Fruit fly (Drosophila melanogaster) whole organism, embryonic: Measurements from ENCODE around the gene foxo.

Experiments used
- Atf-2 ChIP-seq: fragments of 200-800 bp; sonication (Bioruptor generic); optimal IDR thresholded peaks from 2 replicates; lab custom pipeline; 2016; ENCODE audit warnings: missing biosample characterization, missing genetic modification characterization
- Bteb2 ChIP-seq: fragments of 200-800 bp; sonication (Bioruptor generic); optimal IDR thresholded peaks from 2 replicates; lab custom pipeline; 2016; ENCODE audit warnings: missing biosample characterization, missing genetic modification characterization
- CG10543 ChIP-seq: fragments of 200-800 bp; sonication (Bioruptor generic); optimal IDR thresholded peaks from 3 replicates; lab custom pipeline; 2017; ENCODE audit warnings: missing biosample characterization, mild to moderate bottlenecking, missing genetic modification characterization, moderate library complexity
- CG10959 ChIP-seq: fragments of 200-800 bp; sonication (Bioruptor generic); IDR thresholded peaks from 2 replicates; pipeline ENCODE4 v1.3.6; 2022; ENCODE audit warnings: missing biosample characterization, missing genetic modification characterization
- CG11093 ChIP-seq: fragments of 200-800 bp; sonication (Bioruptor generic); IDR thresholded peaks from 3 replicates; pipeline ENCODE4 v1.3.6; 2022; ENCODE audit warnings: missing biosample characterization, missing genetic modification characterization
- CG12236 ChIP-seq: fragments of 200-800 bp; sonication (Bioruptor generic); optimal IDR thresholded peaks from 2 replicates; lab custom pipeline; 2016; ENCODE audit warnings: missing biosample characterization, missing genetic modification characterization
- CG12744 ChIP-seq: fragments of 200-800 bp; sonication (Bioruptor generic); optimal IDR thresholded peaks from 2 replicates; lab custom pipeline; 2016; ENCODE audit warnings: missing biosample characterization, missing genetic modification characterization
- CG13123 ChIP-seq: fragments of 200-800 bp; sonication (Bioruptor generic); optimal IDR thresholded peaks from 2 replicates; lab custom pipeline; 2016; ENCODE audit warnings: missing biosample characterization, missing genetic modification characterization
- CG13775 ChIP-seq: fragments of 200-800 bp; sonication (Bioruptor generic); optimal IDR thresholded peaks from 3 replicates; lab custom pipeline; 2017; ENCODE audit warnings: missing biosample characterization, mild to moderate bottlenecking, missing genetic modification characterization
- CG18011 ChIP-seq: fragments of 200-800 bp; sonication (Bioruptor generic); optimal IDR thresholded peaks from 2 replicates; lab custom pipeline; 2017; ENCODE audit warnings: missing biosample characterization, missing genetic modification characterization, mild to moderate bottlenecking, moderate library complexity, missing genotype
- CG1832 ChIP-seq: fragments of 200-800 bp; sonication (Bioruptor generic); optimal IDR thresholded peaks from 2 replicates; lab custom pipeline; 2017; ENCODE audit warnings: missing biosample characterization, mild to moderate bottlenecking, missing genetic modification characterization, inconsistent platforms
- CG18476 ChIP-seq: fragments of 200-800 bp; sonication (Bioruptor generic); optimal IDR thresholded peaks from 2 replicates; lab custom pipeline; 2016; ENCODE audit warnings: missing biosample characterization, mild to moderate bottlenecking, missing genetic modification characterization
- CG2120 ChIP-seq: fragments of 200-800 bp; sonication (Bioruptor generic); optimal IDR thresholded peaks from 3 replicates; lab custom pipeline; 2016; ENCODE audit warnings: missing biosample characterization, missing genetic modification characterization
- CG32772 ChIP-seq: fragments of 200-800 bp; sonication (Bioruptor generic); IDR thresholded peaks from 2 replicates; pipeline ENCODE4 v1.3.6; 2022; ENCODE audit warnings: missing biosample characterization, missing genetic modification characterization
- CG42726 ChIP-seq: fragments of 200-800 bp; sonication (Bioruptor generic); IDR thresholded peaks from 2 replicates; pipeline ENCODE4 v1.3.6; 2022; ENCODE audit warnings: missing biosample characterization, missing genetic modification characterization; ENCODE audit not compliant: partially characterized antibody
- CG4617 ChIP-seq: fragments of 200-800 bp; sonication (Bioruptor generic); optimal IDR thresholded peaks from 3 replicates; lab custom pipeline; 2016; ENCODE audit warnings: missing biosample characterization, missing genetic modification characterization, borderline replicate concordance
- CG6813 ChIP-seq: fragments of 200-800 bp; sonication (Bioruptor generic); optimal IDR thresholded peaks from 2 replicates; lab custom pipeline; 2017; ENCODE audit warnings: missing biosample characterization, missing genetic modification characterization, mild to moderate bottlenecking, moderate library complexity, missing genetic modification reagents
- CG7357 ChIP-seq: fragments of 200-800 bp; sonication (Bioruptor generic); IDR thresholded peaks from 3 replicates; pipeline ENCODE4 v1.3.6; 2022; ENCODE audit warnings: missing biosample characterization, missing genetic modification characterization
- CG7556 ChIP-seq: fragments of 200-800 bp; sonication (Bioruptor generic); optimal IDR thresholded peaks from 2 replicates; lab custom pipeline; 2017; ENCODE audit warnings: missing biosample characterization, mild to moderate bottlenecking, missing genetic modification characterization
- CG7963 ChIP-seq: fragments of 200-800 bp; sonication (Bioruptor generic); IDR thresholded peaks from 3 replicates; pipeline ENCODE4 v1.3.6; 2022; ENCODE audit warnings: missing biosample characterization, missing genetic modification characterization; ENCODE audit not compliant: partially characterized antibody
- D19B ChIP-seq: fragments of 200-800 bp; sonication (Bioruptor generic); optimal IDR thresholded peaks from 2 replicates; lab custom pipeline; 2017; ENCODE audit warnings: missing biosample characterization, mild to moderate bottlenecking, missing genetic modification characterization
- Doc2 ChIP-seq: fragments of 200-800 bp; sonication (Bioruptor generic); IDR thresholded peaks from 2 replicates; pipeline ENCODE4 v1.3.6; 2022; ENCODE audit warnings: missing biosample characterization, missing genetic modification characterization
- HHEX ChIP-seq: fragments of 200-800 bp; sonication (Bioruptor generic); optimal IDR thresholded peaks from 3 replicates; lab custom pipeline; 2017; ENCODE audit warnings: missing biosample characterization, mild to moderate bottlenecking, missing genetic modification characterization, missing genetic modification reagents
- Hmx ChIP-seq: fragments of 200-800 bp; sonication (Bioruptor generic); optimal IDR thresholded peaks from 2 replicates; lab custom pipeline; 2016; ENCODE audit warnings: missing biosample characterization, missing genetic modification characterization
- Hr39 ChIP-seq: fragments of >200 bp; optimal IDR thresholded peaks from 2 replicates; lab custom pipeline; 2017
- Meics ChIP-seq: fragments of 200-800 bp; sonication (Bioruptor generic); optimal IDR thresholded peaks from 2 replicates; lab custom pipeline; 2017; ENCODE audit warnings: missing biosample characterization, mild to moderate bottlenecking, missing genetic modification characterization
- Mrtf ChIP-seq: fragments of 200-800 bp; sonication (Bioruptor generic); IDR thresholded peaks from 3 replicates; pipeline ENCODE4 v1.3.6; 2022; ENCODE audit warnings: missing biosample characterization, missing genetic modification characterization
- Oaz ChIP-seq: fragments of 200-800 bp; sonication (Bioruptor generic); IDR thresholded peaks from 2 replicates; pipeline ENCODE4 v1.3.6; 2022; ENCODE audit warnings: missing biosample characterization, missing genetic modification characterization
- Opbp ChIP-seq: fragments of 200-800 bp; sonication (Bioruptor generic); IDR thresholded peaks from 3 replicates; pipeline ENCODE4 v1.3.6; 2022; ENCODE audit warnings: missing biosample characterization, missing genetic modification characterization; ENCODE audit not compliant: partially characterized antibody
- Trl ChIP-seq, 3 experiments: fragments of >200 bp in 2 of 3; fragments of 200-800 bp in 1 of 3; sonication (Bioruptor generic) in 1 of 3; optimal IDR thresholded peaks; 2 replicates in 1 of 3; 3 replicates in 2 of 3; lab custom pipeline; 2016 to 2017; ENCODE audit warnings: missing biosample characterization in 1 of 3, missing genetic modification characterization in 1 of 3
- Usf ChIP-seq: fragments of 200-800 bp; sonication (Bioruptor generic); optimal IDR thresholded peaks from 2 replicates; lab custom pipeline; 2017; ENCODE audit warnings: missing genotype, missing biosample characterization, missing genetic modification characterization
- ac ChIP-seq: fragments of 200-800 bp; sonication (Bioruptor generic); optimal IDR thresholded peaks from 3 replicates; lab custom pipeline; 2017; ENCODE audit warnings: missing biosample characterization, mild to moderate bottlenecking, missing genetic modification characterization
- al ChIP-seq: fragments of 200-800 bp; sonication (Bioruptor generic); IDR thresholded peaks from 2 replicates; pipeline ENCODE4 v1.3.6; 2022; ENCODE audit warnings: missing biosample characterization, missing genetic modification characterization
- ap ChIP-seq: fragments of 200-800 bp; sonication (Bioruptor generic); IDR thresholded peaks from 2 replicates; pipeline ENCODE4 v1.3.6; 2022; ENCODE audit warnings: missing biosample characterization, missing genetic modification characterization
- bab2 ChIP-seq: fragments of 200-800 bp; sonication (Bioruptor generic); optimal IDR thresholded peaks from 2 replicates; lab custom pipeline; 2016; ENCODE audit warnings: missing biosample characterization, missing genetic modification characterization
- crc ChIP-seq: fragments of 200-800 bp; sonication (Bioruptor generic); optimal IDR thresholded peaks from 2 replicates; lab custom pipeline; 2016; ENCODE audit warnings: missing biosample characterization, missing genetic modification characterization
- dm ChIP-seq: fragments of 200-800 bp; sonication (Bioruptor generic); optimal IDR thresholded peaks from 3 replicates; lab custom pipeline; 2016; ENCODE audit warnings: missing biosample characterization, missing genetic modification characterization
- fd96Cb ChIP-seq: fragments of 200-800 bp; sonication (Bioruptor generic); optimal IDR thresholded peaks from 2 replicates; lab custom pipeline; 2018; ENCODE audit warnings: missing biosample characterization, mild to moderate bottlenecking, missing genetic modification characterization, moderate library complexity
- h ChIP-seq: fragments of >200 bp; optimal IDR thresholded peaks from 2 replicates; lab custom pipeline; 2017
- insv ChIP-seq, 2 experiments: fragments of 200-800 bp; sonication (Bioruptor generic); optimal IDR thresholded peaks; 3 replicates each; lab custom pipeline; 2016 to 2018; ENCODE audit warnings: missing biosample characterization in 2 of 2, missing genetic modification characterization in 2 of 2
- ken ChIP-seq: fragments of 200-800 bp; sonication (Bioruptor generic); IDR thresholded peaks from 3 replicates; pipeline ENCODE4 v1.3.6; 2022; ENCODE audit warnings: missing biosample characterization, missing genetic modification characterization
- lola ChIP-seq, 3 experiments: fragments of >200 bp in 2 of 3; fragments of 200-800 bp in 1 of 3; sonication (Bioruptor generic) in 1 of 3; optimal IDR thresholded peaks; 2 replicates each; lab custom pipeline; 2017 to 2019; ENCODE audit warnings: missing biosample characterization in 3 of 3, missing genetic modification characterization in 3 of 3, mild to moderate bottlenecking in 1 of 3, moderate library complexity in 1 of 3
- mam ChIP-seq: fragments of 200-800 bp; sonication (Bioruptor generic); optimal IDR thresholded peaks from 3 replicates; lab custom pipeline; 2016; ENCODE audit warnings: missing biosample characterization, missing genetic modification characterization
- odd ChIP-seq: fragments of 200-800 bp; sonication (Bioruptor generic); optimal IDR thresholded peaks from 2 replicates; lab custom pipeline; 2017; ENCODE audit warnings: missing biosample characterization, mild to moderate bottlenecking, missing genetic modification characterization
- prd ChIP-seq, 3 experiments: fragments of >200 bp in 2 of 3; fragments of 200-800 bp in 1 of 3; sonication (Bioruptor generic) in 1 of 3; optimal IDR thresholded peaks in 2 of 3; IDR thresholded peaks in 1 of 3; 2 replicates in 2 of 3; 3 replicates in 1 of 3; pipeline versions ENCODE4 v1.3.6 to Lab custom; 2017 to 2022; ENCODE audit warnings: missing biosample characterization in 1 of 3, missing genetic modification characterization in 1 of 3
- rib ChIP-seq: fragments of 200-800 bp; sonication (Bioruptor generic); IDR thresholded peaks from 2 replicates; pipeline ENCODE4 v1.3.6; 2022; ENCODE audit warnings: missing biosample characterization, missing genetic modification characterization
- salm ChIP-seq: fragments of 200-800 bp; sonication (Bioruptor generic); optimal IDR thresholded peaks from 2 replicates; lab custom pipeline; 2018; ENCODE audit warnings: missing biosample characterization, mild to moderate bottlenecking, missing genetic modification characterization
- so ChIP-seq: fragments of 200-800 bp; sonication (Bioruptor generic); IDR thresholded peaks from 3 replicates; pipeline ENCODE4 v1.3.6; 2022; ENCODE audit warnings: missing biosample characterization, missing genetic modification characterization

The foxo gene

DNA sequence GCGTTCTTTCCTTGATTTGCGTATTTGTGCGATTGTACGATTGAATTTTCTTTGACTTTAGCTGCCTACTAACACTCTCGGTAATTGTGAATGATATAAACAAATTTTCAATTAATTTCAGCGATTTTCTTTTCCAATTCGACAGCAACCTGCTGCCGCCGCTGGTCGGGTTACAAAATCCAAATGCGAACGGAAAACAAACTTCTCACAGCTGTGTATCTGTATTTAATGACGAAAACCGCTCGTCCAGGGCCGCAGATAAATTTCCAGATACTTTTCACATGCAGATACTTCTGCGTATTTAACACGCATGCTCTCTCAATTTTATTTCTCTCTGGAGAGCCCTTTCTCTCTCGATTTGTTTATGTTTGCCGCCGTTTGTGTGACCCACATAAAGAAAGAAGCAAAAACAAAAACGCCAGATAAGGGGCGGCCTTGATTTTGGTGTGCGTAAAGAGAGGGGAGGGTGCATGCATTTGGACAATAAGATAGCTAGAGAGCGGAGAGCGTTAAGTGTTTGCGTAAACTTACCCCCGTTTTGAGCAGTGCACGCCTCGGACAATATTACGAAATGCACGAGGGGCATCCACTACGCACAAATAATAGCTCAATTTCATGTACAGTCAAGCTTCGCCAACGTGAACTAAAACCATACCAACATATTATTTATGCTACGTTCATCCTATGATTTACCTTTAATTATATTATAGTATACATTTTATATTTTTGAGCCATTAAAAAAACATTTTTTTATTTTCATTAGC lies 51.6 kb downstream of the foxo start, which contains the start of gene CG12402 (continued):
- no peak for TF ChIP-seq CG12236
- peak; percentile 78 for TF ChIP-seq CG10543 (GFP tag; lab: Kevin White, UChicago)
- TF ChIP-seq Trl (optimal IDR thresholded peaks at IDR 0.05; lab: Kevin White, UChicago) = peak; percentile 94 to 96
- peak; percentile 87 for TF ChIP-seq Trl (GFP tag; optimal IDR thresholded peaks at IDR 0.05; lab: Kevin White, UChicago)
- TF ChIP-seq dm (GFP tag; lab: Kevin White, UChicago) = peak; percentile 60
- TF ChIP-seq CG12744 (GFP tag; lab: Kevin White, UChicago) = peak; percentile 36
- peak; percentile 61 for TF ChIP-seq CG10959 (GFP tag; lab: Robert Waterston, UW)
- no peak for TF ChIP-seq CG7963 (GFP tag; lab: Robert Waterston, UW)
- peak; percentile 83 for TF ChIP-seq ap (GFP tag; lab: Robert Waterston, UW)
- peak; percentile 8 for TF ChIP-seq ac (GFP tag; lab: Kevin White, UChicago)
- TF ChIP-seq odd (GFP tag; lab: Kevin White, UChicago) = peak; percentile 69
- TF ChIP-seq CG6813 (GFP tag; lab: Kevin White, UChicago) = peak; percentile 86
- TF ChIP-seq Hr39 (lab: Kevin White, UChicago) = no peak
- TF ChIP-seq fd96Cb = peak; percentile 86
- TF ChIP-seq salm (tag; lab: Kevin White, UChicago) = peak; percentile 63
- peak; percentile 25; the same call in 1 of the 2 replicates for TF ChIP-seq al (GFP tag; lab: Robert Waterston, UW)
- peak; percentile 83 for TF ChIP-seq HHEX
- TF ChIP-seq rib (GFP tag; lab: Robert Waterston, UW) = peak; percentile 85; the same call in 1 of the 2 replicates
- TF ChIP-seq so (GFP tag; lab: Robert Waterston, UW) = peak; percentile 77
- TF ChIP-seq Mrtf (GFP tag; lab: Robert Waterston, UW) = peak; percentile 84
- TF ChIP-seq CG32772 (GFP tag; lab: Robert Waterston, UW) = peak; percentile 81
- TF ChIP-seq CG42726 (GFP tag; lab: Robert Waterston, UW) = no peak
- TF ChIP-seq Opbp (GFP tag; lab: Robert Waterston, UW) = 0 out of 3 replicates have a peak, but pooled peaks have one; percentile 43
- peak; percentile 34 for TF ChIP-seq bab2
- TF ChIP-seq Atf-2 (GFP tag; lab: Kevin White, UChicago) = peak; percentile 36
- peak in 1 of 3 experiments; percentile 69 for TF ChIP-seq lola (GFP tag; optimal IDR thresholded peaks at IDR 0.05; lab: Kevin White, UChicago)
- peak; percentile 9 for TF ChIP-seq Bteb2 (GFP tag; lab: Kevin White, UChicago)
- TF ChIP-seq mam = peak; percentile 59
- peak; percentile 72 for TF ChIP-seq CG13775 (GFP tag; lab: Kevin White, UChicago)
- TF ChIP-seq ken = peak; percentile 88
- peak; percentile 27 for TF ChIP-seq crc (GFP tag; lab: Kevin White, UChicago)
- peak; percentile 83 for TF ChIP-seq CG7556
- TF ChIP-seq prd (optimal IDR thresholded peaks at IDR 0.05; lab: Kevin White, UChicago) = no peak
- TF ChIP-seq prd (GFP tag; IDR thresholded peaks at IDR 0.05; lab: Robert Waterston, UW) = peak; percentile 84
- TF ChIP-seq CG2120 (GFP tag; lab: Kevin White, UChicago) = peak; percentile 67
- no peak for TF ChIP-seq Usf (GFP tag; lab: Kevin White, UChicago)
- TF ChIP-seq Meics (GFP tag; lab: Kevin White, UChicago) = peak; percentile 83
- peak; percentile 73 for TF ChIP-seq CG18476
- no peak for TF ChIP-seq Doc2 (GFP tag; lab: Robert Waterston, UW)
- TF ChIP-seq CG1832 = no peak
- TF ChIP-seq CG13123 (GFP tag; lab: Kevin White, UChicago) = peak; percentile 38
- peak; percentile 32 for TF ChIP-seq CG4617 (GFP tag; lab: Kevin White, UChicago)
- TF ChIP-seq CG7357 (GFP tag; lab: Robert Waterston, UW) = peak; percentile 73; the same call in 2 of the 3 replicates
- peak; percentile 54 for TF ChIP-seq CG18011 (GFP tag; lab: Kevin White, UChicago)
- no peak for TF ChIP-seq h (lab: Kevin White, UChicago)
- TF ChIP-seq Hmx (GFP tag; lab: Kevin White, UChicago) = no peak
- TF ChIP-seq CG11093 (GFP tag; lab: Robert Waterston, UW) = peak; percentile 76; the same call in 2 of the 3 replicates
- peak; percentile 75 for TF ChIP-seq Oaz (GFP tag; lab: Robert Waterston, UW)
- peak; percentile 6 for TF ChIP-seq D19B (GFP tag; lab: Kevin White, UChicago)
- TF ChIP-seq insv (GFP tag; optimal IDR thresholded peaks at IDR 0.05; lab: Kevin White, UChicago) = peak in 1 of 2 experiments; percentile 40
